Fruit fly (Drosophila melanogaster) whole organism, embryonic: ENCODE results near the gene spas.

ENCODE experiments used
- Awh ChIP-seq: fragments of 200-800 bp; sonication (Bioruptor generic); IDR thresholded peaks from 2 replicates; pipeline ENCODE4, ENCODE4 v1.3.6; 2022; ENCODE audit warnings: missing biosample characterization, missing genetic modification characterization
- CG11456 ChIP-seq: fragments of 200-800 bp; sonication (Bioruptor generic); IDR thresholded peaks from 3 replicates; pipeline ENCODE4 v1.3.6; 2022; ENCODE audit warnings: missing biosample characterization, missing genetic modification characterization
- CG12104 ChIP-seq: fragments of 200-800 bp; sonication (Bioruptor generic); optimal IDR thresholded peaks from 3 replicates; lab custom pipeline; 2016; ENCODE audit warnings: missing biosample characterization, missing genetic modification characterization
- CG13775 ChIP-seq: fragments of 200-800 bp; sonication (Bioruptor generic); optimal IDR thresholded peaks from 3 replicates; lab custom pipeline; 2017; ENCODE audit warnings: missing biosample characterization, mild to moderate bottlenecking, missing genetic modification characterization
- CG15514 ChIP-seq: fragments of 200-800 bp; sonication (Bioruptor generic); optimal IDR thresholded peaks from 3 replicates; lab custom pipeline; 2017; ENCODE audit warnings: missing biosample characterization, missing genetic modification characterization, mild to moderate bottlenecking, moderate library complexity, missing genetic modification reagents
- CG17829 ChIP-seq: fragments of 200-800 bp; optimal IDR thresholded peaks from 2 replicates; lab custom pipeline; 2019; ENCODE audit warnings: missing biosample characterization, mild to moderate bottlenecking, missing genetic modification characterization, moderate library complexity
- CG18599 ChIP-seq: fragments of 200-800 bp; sonication (Bioruptor generic); optimal IDR thresholded peaks from 3 replicates; lab custom pipeline; 2017; ENCODE audit warnings: missing biosample characterization, missing genetic modification characterization, mild to moderate bottlenecking, moderate library complexity, missing genetic modification reagents
- CG31441 ChIP-seq: fragments of 200-800 bp; sonication (Bioruptor generic); IDR thresholded peaks from 2 replicates; pipeline ENCODE4 v1.3.6; 2022; ENCODE audit warnings: missing biosample characterization, missing genetic modification characterization
- CG3281 ChIP-seq: fragments of 200-800 bp; sonication (Bioruptor generic); optimal IDR thresholded peaks from 3 replicates; lab custom pipeline; 2017; ENCODE audit warnings: missing biosample characterization, mild to moderate bottlenecking, missing genetic modification characterization
- CG34422 ChIP-seq: fragments of 200-800 bp; sonication (Bioruptor generic); IDR thresholded peaks from 3 replicates; pipeline ENCODE4 v1.3.6; 2022; ENCODE audit warnings: missing biosample characterization, missing genetic modification characterization
- CG6254 ChIP-seq: fragments of 200-800 bp; sonication (Bioruptor generic); optimal IDR thresholded peaks from 3 replicates; lab custom pipeline; 2017; ENCODE audit warnings: mild to moderate bottlenecking, missing biosample characterization, missing genetic modification reagents, missing genetic modification characterization
- CG8924 ChIP-seq: fragments of 200-800 bp; optimal IDR thresholded peaks from 3 replicates; lab custom pipeline; 2019; ENCODE audit warnings: missing biosample characterization, mild to moderate bottlenecking, missing genetic modification characterization, moderate library complexity
- CkIIα-i1 ChIP-seq: fragments of 200-800 bp; sonication (Bioruptor generic); IDR thresholded peaks from 2 replicates; pipeline ENCODE4 v1.3.6; 2022; ENCODE audit warnings: missing biosample characterization, missing genetic modification characterization
- CoRest ChIP-seq: fragments of 200-800 bp; sonication (Bioruptor generic); optimal IDR thresholded peaks from 3 replicates; lab custom pipeline; 2018; ENCODE audit warnings: missing biosample characterization, mild to moderate bottlenecking, missing genetic modification characterization, moderate library complexity
- Dbx ChIP-seq: fragments of 200-800 bp; sonication (Bioruptor generic); IDR thresholded peaks from 3 replicates; pipeline ENCODE4 v1.3.6; 2022; ENCODE audit warnings: missing biosample characterization, missing genetic modification characterization
- Ets65A ChIP-seq: fragments of 200-800 bp; sonication (Bioruptor generic); peaks from one replicate; lab custom pipeline; 2016; ENCODE audit warnings: missing biosample characterization, missing genetic modification characterization
- Hey ChIP-seq: fragments of 200-800 bp; sonication (Bioruptor generic); optimal IDR thresholded peaks from 3 replicates; lab custom pipeline; 2018; ENCODE audit warnings: missing biosample characterization, mild to moderate bottlenecking, missing genetic modification characterization
- Hr3 ChIP-seq: fragments of 200-800 bp; sonication (Bioruptor generic); optimal IDR thresholded peaks from 3 replicates; lab custom pipeline; 2016; ENCODE audit warnings: missing biosample characterization, missing genetic modification characterization
- Lpt ChIP-seq: fragments of >200 bp; optimal IDR thresholded peaks from 2 replicates; lab custom pipeline; 2018; ENCODE audit warnings: missing biosample characterization, missing genetic modification characterization
- MBD-R2 ChIP-seq: fragments of 200-800 bp; sonication (Bioruptor generic); IDR thresholded peaks from 2 replicates; pipeline ENCODE4 v1.3.6; 2022; ENCODE audit warnings: missing biosample characterization, missing genetic modification characterization
- Pdp1 ChIP-seq, 2 experiments: fragments of 200-800 bp; sonication (Bioruptor generic); optimal IDR thresholded peaks; 3 replicates each; lab custom pipeline; 2016; ENCODE audit warnings: missing biosample characterization in 2 of 2, missing genetic modification characterization in 2 of 2, mild to moderate bottlenecking in 1 of 2, moderate library complexity in 1 of 2
- Sox100B ChIP-seq: fragments of 200-800 bp; sonication (Bioruptor generic); optimal IDR thresholded peaks from 3 replicates; lab custom pipeline; 2018; ENCODE audit warnings: missing biosample characterization, mild to moderate bottlenecking, missing genetic modification characterization
- Trl ChIP-seq, 3 experiments: fragments of >200 bp in 2 of 3; fragments of 200-800 bp in 1 of 3; sonication (Bioruptor generic) in 1 of 3; optimal IDR thresholded peaks; 2 replicates in 1 of 3; 3 replicates in 2 of 3; lab custom pipeline; 2016 to 2017; ENCODE audit warnings: missing biosample characterization in 1 of 3, missing genetic modification characterization in 1 of 3
- Xbp1 ChIP-seq: fragments of 200-800 bp; sonication (Bioruptor generic); optimal IDR thresholded peaks from 3 replicates; lab custom pipeline; 2016; ENCODE audit warnings: missing biosample characterization, mild to moderate bottlenecking, missing genetic modification characterization
- bsh ChIP-seq, 2 experiments: fragments of 200-800 bp; sonication (Bioruptor generic); optimal IDR thresholded peaks; 2 replicates each; lab custom pipeline; 2017 to 2018; ENCODE audit warnings: mild to moderate bottlenecking in 2 of 2, missing biosample characterization in 2 of 2, missing genetic modification characterization in 2 of 2, moderate library complexity in 1 of 2
- cg ChIP-seq: fragments of 200-800 bp; sonication (Bioruptor generic); optimal IDR thresholded peaks from 3 replicates; lab custom pipeline; 2019; ENCODE audit warnings: missing biosample characterization, mild to moderate bottlenecking, missing genetic modification characterization, moderate library complexity
- cwo ChIP-seq: fragments of 200-800 bp; sonication (Bioruptor generic); optimal IDR thresholded peaks from 3 replicates; lab custom pipeline; 2017; ENCODE audit warnings: missing biosample characterization, missing genetic modification characterization, mild to moderate bottlenecking, moderate library complexity, missing genetic modification reagents
- dmrt99B ChIP-seq: fragments of 200-800 bp; sonication (Bioruptor generic); optimal IDR thresholded peaks from 2 replicates; lab custom pipeline; 2018; ENCODE audit warnings: missing biosample characterization, mild to moderate bottlenecking, missing genetic modification characterization, moderate library complexity
- eve ChIP-seq, 2 experiments: fragments of >200 bp; optimal IDR thresholded peaks; 2 replicates each; lab custom pipeline; 2017; ENCODE audit warnings: missing biosample characterization in 2 of 2, missing genetic modification characterization in 2 of 2
- gem ChIP-seq: fragments of 200-800 bp; sonication (Bioruptor generic); optimal IDR thresholded peaks from 2 replicates; lab custom pipeline; 2019; ENCODE audit warnings: missing biosample characterization, mild to moderate bottlenecking, missing genetic modification characterization, moderate library complexity
- grau ChIP-seq: fragments of 200-800 bp; optimal IDR thresholded peaks from 3 replicates; lab custom pipeline; 2019; ENCODE audit warnings: missing biosample characterization, mild to moderate bottlenecking, missing genetic modification characterization, moderate library complexity
- grn ChIP-seq: fragments of 200-800 bp; sonication (Bioruptor generic); optimal IDR thresholded peaks from 3 replicates; lab custom pipeline; 2017; ENCODE audit warnings: missing biosample characterization, missing genetic modification characterization
- ind ChIP-seq: fragments of 200-800 bp; sonication (Bioruptor generic); optimal IDR thresholded peaks from 3 replicates; lab custom pipeline; 2016; ENCODE audit warnings: missing biosample characterization, missing genetic modification characterization
- inv ChIP-seq: fragments of 200-800 bp; sonication (Bioruptor generic); IDR thresholded peaks from 2 replicates; pipeline ENCODE4 v1.3.6; 2022; ENCODE audit warnings: missing biosample characterization, missing genetic modification characterization; ENCODE audit not compliant: partially characterized antibody
- lab ChIP-seq: fragments of 200-800 bp; sonication (Bioruptor generic); optimal IDR thresholded peaks from 3 replicates; lab custom pipeline; 2017; ENCODE audit warnings: missing biosample characterization, missing genetic modification characterization, mild to moderate bottlenecking, moderate library complexity, missing genetic modification reagents
- lilli ChIP-seq: fragments of 200-800 bp; sonication (Bioruptor generic); optimal IDR thresholded peaks from 3 replicates; lab custom pipeline; 2016; ENCODE audit warnings: missing biosample characterization, missing genetic modification characterization
- lola ChIP-seq, 3 experiments: fragments of >200 bp in 2 of 3; fragments of 200-800 bp in 1 of 3; sonication (Bioruptor generic) in 1 of 3; optimal IDR thresholded peaks; 2 replicates each; lab custom pipeline; 2017 to 2019; ENCODE audit warnings: missing biosample characterization in 3 of 3, missing genetic modification characterization in 3 of 3, mild to moderate bottlenecking in 1 of 3, moderate library complexity in 1 of 3
- mld ChIP-seq: fragments of 200-800 bp; sonication (Bioruptor generic); IDR thresholded peaks from 3 replicates; pipeline ENCODE4 v1.3.6; 2022; ENCODE audit warnings: missing biosample characterization, missing genetic modification characterization; ENCODE audit not compliant: partially characterized antibody
- nom ChIP-seq: fragments of 200-800 bp; sonication (Bioruptor generic); optimal IDR thresholded peaks from 2 replicates; lab custom pipeline; 2017; ENCODE audit warnings: missing biosample characterization, missing genetic modification characterization, mild to moderate bottlenecking, moderate library complexity, missing genetic modification reagents
- org-1 ChIP-seq: fragments of 200-800 bp; sonication (Bioruptor generic); optimal IDR thresholded peaks from 2 replicates; lab custom pipeline; 2017; ENCODE audit warnings: missing biosample characterization, missing genetic modification characterization
- phol ChIP-seq: fragments of 200-800 bp; sonication (Bioruptor generic); optimal IDR thresholded peaks from 3 replicates; lab custom pipeline; 2018; ENCODE audit warnings: missing biosample characterization, mild to moderate bottlenecking, missing genetic modification characterization, moderate library complexity
- repo ChIP-seq: fragments of 200-800 bp; sonication (Bioruptor generic); optimal IDR thresholded peaks from 2 replicates; lab custom pipeline; 2016; ENCODE audit warnings: missing biosample characterization, missing genetic modification characterization
- sc ChIP-seq, 3 experiments: fragments of >200 bp in 2 of 3; fragments of 200-800 bp in 1 of 3; sonication (Bioruptor generic) in 1 of 3; optimal IDR thresholded peaks; 2 replicates in 2 of 3; 3 replicates in 1 of 3; lab custom pipeline; 2017; ENCODE audit warnings: mild to moderate bottlenecking in 1 of 3, missing biosample characterization in 1 of 3, missing genetic modification characterization in 1 of 3, missing genetic modification reagents in 1 of 3
- sob ChIP-seq: fragments of 200-800 bp; sonication (Bioruptor generic); IDR thresholded peaks from 2 replicates; pipeline ENCODE4 v1.3.6; 2022; ENCODE audit warnings: missing biosample characterization, missing genetic modification characterization
- unc-4 ChIP-seq: fragments of 200-800 bp; sonication (Bioruptor generic); IDR thresholded peaks from 2 replicates; pipeline ENCODE4 v1.3.6; 2022; ENCODE audit warnings: missing biosample characterization, missing genetic modification characterization; ENCODE audit not compliant: partially characterized antibody
- wdn ChIP-seq: fragments of 200-800 bp; sonication (Bioruptor generic); IDR thresholded peaks from 2 replicates; pipeline ENCODE4 v1.3.6; 2022; ENCODE audit warnings: missing biosample characterization, missing genetic modification characterization

spas gene

dm6 chr3R:24007775-24008506 is 30.1 kb upstream of the spas start (continued):
- TF ChIP-seq bsh (GFP tag; optimal IDR thresholded peaks at IDR 0.05; lab: Kevin White, UChicago), result peak in 1 of 2 experiments; percentile 1
- TF ChIP-seq CG18599 (GFP tag; lab: Kevin White, UChicago), result peak; percentile 9
- no peak for TF ChIP-seq mld (GFP tag; lab: Robert Waterston, UW)
- peak; percentile 33 for TF ChIP-seq CG8924 (tag; lab: Kevin White, UChicago)
- no peak for TF ChIP-seq CG15514 (GFP tag; lab: Kevin White, UChicago)
- TF ChIP-seq grn (GFP tag; lab: Kevin White, UChicago), result peak; percentile 31
- TF ChIP-seq nom (GFP tag; lab: Kevin White, UChicago), result no peak
- no peak for TF ChIP-seq wdn (GFP tag; lab: Robert Waterston, UW)
- no peak for TF ChIP-seq Lpt
- peak in 1 of 2 experiments; percentile 50 for TF ChIP-seq eve (GFP tag; optimal IDR thresholded peaks at IDR 0.05; lab: Kevin White, UChicago)
- TF ChIP-seq CG34422, result peak; percentile 40; the same call in 1 of the 3 replicates
- peak; percentile 76 for TF ChIP-seq Hey
- TF ChIP-seq cwo, result peak; percentile 70
- TF ChIP-seq dmrt99B (tag; lab: Kevin White, UChicago), result peak; percentile 61
- TF ChIP-seq CkIIα-i1 (GFP tag; lab: Robert Waterston, UW), result no peak
- TF ChIP-seq Trl (optimal IDR thresholded peaks at IDR 0.05; lab: Kevin White, UChicago), result no peak
- TF ChIP-seq Trl (GFP tag; optimal IDR thresholded peaks at IDR 0.05; lab: Kevin White, UChicago), result peak; percentile 17
- TF ChIP-seq CG12104 (GFP tag; lab: Kevin White, UChicago), result peak; percentile 15
- TF ChIP-seq repo, result no peak
- peak; percentile 39 for TF ChIP-seq cg (GFP tag; lab: Kevin White, UChicago)
- peak; percentile 1 for TF ChIP-seq CG3281
- peak; percentile 34 for TF ChIP-seq lilli (GFP tag; lab: Kevin White, UChicago)
- 0 out of 2 replicates have a peak, but pooled peaks have one; percentile 27 for TF ChIP-seq CG31441 (GFP tag; lab: Robert Waterston, UW)
- no peak for TF ChIP-seq unc-4 (GFP tag; lab: Robert Waterston, UW)
- TF ChIP-seq Sox100B (GFP tag; lab: Kevin White, UChicago), result peak; percentile 45
- TF ChIP-seq lab, result peak; percentile 29
- peak; percentile 19; the same call in 1 of the 2 replicates for TF ChIP-seq Awh (GFP tag; lab: Robert Waterston, UW)
- no peak for TF ChIP-seq CG11456
- peak; percentile 68 for TF ChIP-seq gem
- TF ChIP-seq MBD-R2 (GFP tag; lab: Robert Waterston, UW), result peak; percentile 15; the same call in 1 of the 2 replicates
- TF ChIP-seq CG17829 (tag; lab: Kevin White, UChicago), result peak; percentile 3
- TF ChIP-seq sob (GFP tag; lab: Robert Waterston, UW), result peak; percentile 20; the same call in 1 of the 2 replicates
- no peak for TF ChIP-seq sc (optimal IDR thresholded peaks at IDR 0.05; lab: Kevin White, UChicago)
- TF ChIP-seq sc (GFP tag; optimal IDR thresholded peaks at IDR 0.05; lab: Kevin White, UChicago), result no peak
- peak; percentile 47 for TF ChIP-seq org-1 (GFP tag; lab: Kevin White, UChicago)
- TF ChIP-seq CG13775, result peak; percentile 21
- TF ChIP-seq Ets65A, result peak; percentile 71
- TF ChIP-seq inv (GFP tag; lab: Robert Waterston, UW), result no peak
- peak; percentile 31 for TF ChIP-seq CoRest
- TF ChIP-seq Dbx (GFP tag; lab: Robert Waterston, UW), result no peak; the same call in 2 of the 3 replicates
- peak in 1 of 3 experiments; percentile 22 for TF ChIP-seq lola (GFP tag; optimal IDR thresholded peaks at IDR 0.05; lab: Kevin White, UChicago)
- TF ChIP-seq phol (tag; lab: Kevin White, UChicago), result peak; percentile 22
- peak; percentile 8 for TF ChIP-seq CG6254 (GFP tag; lab: Kevin White, UChicago)
- TF ChIP-seq grau (tag; lab: Kevin White, UChicago), result peak; percentile 17
- peak in 1 of 2 experiments; percentile 30 for TF ChIP-seq Pdp1 (GFP tag; optimal IDR thresholded peaks at IDR 0.05; lab: Kevin White, UChicago)
- peak; percentile 16 for TF ChIP-seq Xbp1 (GFP tag; lab: Kevin White, UChicago)
- peak; percentile 6 for TF ChIP-seq ind
- peak; percentile 10 for TF ChIP-seq Hr3 (GFP tag; lab: Kevin White, UChicago)
